Worm (Caenorhabditis elegans) whole organism, early embryonic: ENCODE measurements around the gene F13D12.5.

Experiments
- B0310.2 ChIP-seq: sonication (generic microtip); optimal IDR thresholded peaks from 2 replicates; lab custom pipeline; 2016; ENCODE audit warnings: mild to moderate bottlenecking, missing genetic modification characterization, missing compliant biosample characterization
- F13C5.2 ChIP-seq: sonication (generic microtip); optimal IDR thresholded peaks from 2 replicates; lab custom pipeline; 2017; ENCODE audit warnings: mild to moderate bottlenecking, missing genetic modification characterization, inconsistent platforms, missing compliant biosample characterization
- aly-1 ChIP-seq: sonication (generic microtip); optimal IDR thresholded peaks from 2 replicates; lab custom pipeline; 2016; ENCODE audit warnings: missing genetic modification characterization, missing compliant biosample characterization
- ama-1 ChIP-seq: fragments of 150-350 bp; optimal IDR thresholded peaks from 2 replicates; lab custom pipeline; 2014
- ceh-13 ChIP-seq: fragments of 200-800 bp; sonication (Bioruptor generic); optimal IDR thresholded peaks from 2 replicates; lab custom pipeline; 2018; ENCODE audit warnings: mild to moderate bottlenecking, missing genetic modification characterization, missing compliant biosample characterization
- ceh-36 ChIP-seq: sonication (generic microtip); optimal IDR thresholded peaks from 2 replicates; lab custom pipeline; 2016; ENCODE audit warnings: missing genetic modification characterization, inconsistent platforms, missing compliant biosample characterization
- ets-7 ChIP-seq: sonication (generic microtip); optimal IDR thresholded peaks from 2 replicates; lab custom pipeline; 2016; ENCODE audit warnings: missing genotype, missing genetic modification characterization, missing compliant biosample characterization
- flt-1 ChIP-seq: fragments of 200-800 bp; sonication (Bioruptor generic); IDR thresholded peaks from 2 replicates; pipeline ENCODE4 v1.3.6; 2022; ENCODE audit warnings: missing genetic modification characterization, missing compliant biosample characterization
- hmbx-1 ChIP-seq: sonication (generic microtip); optimal IDR thresholded peaks from 2 replicates; lab custom pipeline; 2016; ENCODE audit warnings: mild to moderate bottlenecking, missing genetic modification characterization, missing compliant biosample characterization
- hmg-4 ChIP-seq: fragments of 200-800 bp; sonication (Bioruptor generic); optimal IDR thresholded peaks from 2 replicates; lab custom pipeline; 2018; ENCODE audit warnings: mild to moderate bottlenecking, missing genetic modification characterization, missing compliant biosample characterization
- hnd-1 ChIP-seq: sonication (generic microtip); optimal IDR thresholded peaks from 2 replicates; lab custom pipeline; 2016; ENCODE audit warnings: missing genetic modification characterization, missing compliant biosample characterization
- pes-1 ChIP-seq: fragments of 200-800 bp; sonication (Bioruptor generic); IDR thresholded peaks from 2 replicates; pipeline ENCODE4 v1.3.6; 2022; ENCODE audit warnings: missing genetic modification reagents, missing genetic modification characterization, missing compliant biosample characterization
- scrt-1 ChIP-seq: fragments of 200-800 bp; sonication (Bioruptor generic); IDR thresholded peaks from 2 replicates; pipeline ENCODE4 v1.3.6; 2022; ENCODE audit warnings: missing genetic modification characterization, missing compliant biosample characterization
- sea-1 ChIP-seq: fragments of 200-800 bp; sonication (Bioruptor generic); conservative IDR thresholded peaks from 2 replicates; pipeline ENCODE4 v1.3.6; 2022; ENCODE audit warnings: missing genetic modification characterization, missing compliant biosample characterization
- tbx-11 ChIP-seq: fragments of 200-800 bp; sonication (Bioruptor generic); IDR thresholded peaks from 2 replicates; pipeline ENCODE4 v1.3.6; 2022; ENCODE audit warnings: missing genetic modification characterization, missing compliant biosample characterization
- tbx-37 ChIP-seq: fragments of 200-800 bp; sonication (Bioruptor generic); conservative IDR thresholded peaks from 2 replicates; pipeline ENCODE4 v1.3.6; 2022; ENCODE audit warnings: missing genetic modification reagents, missing genetic modification characterization, missing compliant biosample characterization
- tra-4 ChIP-seq: sonication (generic microtip); optimal IDR thresholded peaks from 2 replicates; lab custom pipeline; 2017; ENCODE audit warnings: missing genetic modification characterization, missing compliant biosample characterization

F13D12.5 gene

DNA sequence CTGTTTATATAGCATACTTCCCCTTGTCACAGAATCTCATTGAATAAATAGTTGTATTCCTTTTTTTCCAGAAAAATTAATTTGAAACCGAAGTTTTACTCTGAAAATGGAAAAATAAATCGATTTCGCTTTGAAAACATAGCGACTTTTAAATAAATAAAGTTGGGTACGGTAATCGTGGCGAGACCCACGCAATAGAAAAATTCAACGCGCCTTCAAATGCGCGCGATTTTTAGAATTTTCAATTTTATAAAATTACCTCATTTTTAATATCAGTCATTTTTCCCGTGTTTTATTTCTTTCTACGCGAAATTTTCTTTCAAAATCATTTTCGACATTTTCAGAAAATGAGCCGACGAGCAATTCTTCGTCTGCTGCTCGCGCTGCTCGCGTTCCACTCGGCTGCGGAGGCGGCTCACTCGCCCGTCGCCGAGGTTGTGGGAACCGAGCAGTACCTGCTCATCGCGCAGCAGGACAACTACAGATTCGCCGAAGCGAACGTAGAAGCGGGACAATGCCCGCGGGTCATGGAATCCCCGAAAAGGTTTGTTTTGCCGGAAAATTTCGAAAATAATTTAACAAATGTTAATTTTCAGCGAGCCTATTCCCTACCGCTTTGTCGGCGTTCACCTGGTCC is at the start of gene F13D12.5:
Gene F13D12.5, plus strand, starts transcription at position 345 of the 637 bp plus-strand sequence.
- TF ChIP-seq hnd-1 (tag; lab: Kevin White, UChicago) (no peak), tra-4 (peak; percentile 1)

ce11 chrII:11680220-11680619 is 46.4 kb upstream of the F13D12.5 start:
- TF ChIP-seq ets-7: no peak
- no peak for TF ChIP-seq hnd-1 (tag; lab: Kevin White, UChicago)
- no peak for TF ChIP-seq aly-1 (tag; lab: Kevin White, UChicago)
- no peak for TF ChIP-seq tbx-37 (GFP tag; lab: Robert Waterston, UW)
- no peak for TF ChIP-seq sea-1 (GFP tag; lab: Robert Waterston, UW)
- no peak for TF ChIP-seq ama-1 (lab: Kevin White, UChicago)
- TF ChIP-seq flt-1 (GFP tag; lab: Robert Waterston, UW): no peak
- TF ChIP-seq tbx-11 (GFP tag; lab: Robert Waterston, UW): no peak
- TF ChIP-seq tra-4: no peak
- TF ChIP-seq scrt-1 (GFP tag; lab: Robert Waterston, UW): no peak
- no peak for TF ChIP-seq B0310.2 (tag; lab: Kevin White, UChicago)
- no peak for TF ChIP-seq hmg-4
- no peak for TF ChIP-seq ceh-36
- TF ChIP-seq F13C5.2 (tag; lab: Kevin White, UChicago): no peak
- no peak for TF ChIP-seq ceh-13 (GFP tag; lab: Kevin White, UChicago)

DNA sequence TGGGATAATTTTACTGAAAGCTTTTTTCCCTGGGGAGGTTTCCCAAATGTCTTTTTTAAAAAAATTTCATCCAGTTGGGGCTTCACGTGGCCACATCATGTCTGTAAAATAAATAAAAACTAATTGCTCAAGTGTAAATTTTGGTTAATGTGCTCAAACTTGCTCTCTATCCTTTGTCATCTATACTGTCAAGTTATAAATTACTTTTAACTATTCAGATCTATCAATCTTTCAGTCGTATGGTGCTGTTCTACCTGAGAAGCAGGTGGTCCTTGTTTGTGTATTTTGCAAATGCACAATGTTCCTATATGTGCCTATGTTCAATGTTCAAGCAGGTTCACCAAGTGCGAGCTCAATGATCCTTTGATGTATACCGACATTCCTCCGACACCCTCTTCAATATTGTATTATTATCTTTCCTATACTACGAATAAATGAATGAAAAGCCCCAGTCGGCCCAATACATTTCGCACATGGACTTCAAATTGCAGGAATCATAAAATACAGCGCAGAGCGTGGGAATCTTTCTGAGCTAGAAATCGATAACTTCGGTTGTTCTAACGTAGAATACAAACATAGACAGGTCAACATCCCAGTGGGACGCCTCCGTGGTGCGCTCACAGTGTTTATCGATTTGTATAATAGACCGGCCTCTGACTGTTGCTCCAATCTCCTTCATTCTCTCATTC is 45.3 kb upstream of the F13D12.5 start, which contains the start of the genes sfxn-1.4 and C47D12.4:
Gene sfxn-1.4, minus strand, starts transcription at position 101 of the 689 bp plus-strand sequence.
Gene C47D12.4, plus strand, starts transcription at position 639 of the 689 bp plus-strand sequence.
- no peak for TF ChIP-seq ama-1 (lab: Kevin White, UChicago)
- no peak for TF ChIP-seq pes-1 (GFP tag; lab: Robert Waterston, UW)

- TF ChIP-seq scrt-1 (GFP tag; lab: Robert Waterston, UW) (no peak), hmbx-1 (tag; lab: Kevin White, UChicago) (no peak), sea-1 (GFP tag; lab: Robert Waterston, UW) (no peak), ceh-13 (GFP tag; lab: Kevin White, UChicago) (no peak), ama-1 (lab: Kevin White, UChicago) (no peak), flt-1 (GFP tag; lab: Robert Waterston, UW) (no peak), tra-4 (no peak), ceh-36 (no peak), ets-7 (no peak), tbx-11 (GFP tag; lab: Robert Waterston, UW) (no peak), pes-1 (GFP tag; lab: Robert Waterston, UW) (no peak), hmg-4 (no peak), aly-1 (tag; lab: Kevin White, UChicago) (no peak), hnd-1 (tag; lab: Kevin White, UChicago) (no peak), tbx-37 (GFP tag; lab: Robert Waterston, UW) (no peak), F13C5.2 (tag; lab: Kevin White, UChicago) (no peak), B0310.2 (tag; lab: Kevin White, UChicago) (no peak)
Measured at ce11 chrII:11685177-11685576, 41.4 kb upstream of the F13D12.5 start, which contains the start of gene C47D12.5. TSS of gene C47D12.5 (minus strand) at chrII:11685277.

ce11 chrII:11688011-11688410 is 38.6 kb upstream of the F13D12.5 start:
- no peak for TF ChIP-seq aly-1 (tag; lab: Kevin White, UChicago)
- no peak for TF ChIP-seq pes-1 (GFP tag; lab: Robert Waterston, UW)
- TF ChIP-seq ama-1 (lab: Kevin White, UChicago): no peak
- no peak for TF ChIP-seq ets-7
- TF ChIP-seq B0310.2 (tag; lab: Kevin White, UChicago): no peak
- no peak for TF ChIP-seq scrt-1 (GFP tag; lab: Robert Waterston, UW)
- TF ChIP-seq hnd-1 (tag; lab: Kevin White, UChicago): no peak
- no peak for TF ChIP-seq tbx-37 (GFP tag; lab: Robert Waterston, UW)
- TF ChIP-seq ceh-13 (GFP tag; lab: Kevin White, UChicago): no peak
- no peak for TF ChIP-seq F13C5.2 (tag; lab: Kevin White, UChicago)
- TF ChIP-seq sea-1 (GFP tag; lab: Robert Waterston, UW): no peak
- TF ChIP-seq hmbx-1 (tag; lab: Kevin White, UChicago): no peak
- TF ChIP-seq flt-1 (GFP tag; lab: Robert Waterston, UW): no peak
- no peak for TF ChIP-seq tbx-11 (GFP tag; lab: Robert Waterston, UW)
- no peak for TF ChIP-seq tra-4
- no peak for TF ChIP-seq ceh-36
- TF ChIP-seq hmg-4: no peak

ce11 chrII:11688643-11689042 is 38.0 kb upstream of the F13D12.5 start, which contains the start of gene kel-1:
TSS of gene kel-1 (plus strand) at chrII:11688943.
- no peak for TF ChIP-seq hmg-4
- no peak for TF ChIP-seq ceh-13 (GFP tag; lab: Kevin White, UChicago)
- TF ChIP-seq pes-1 (GFP tag; lab: Robert Waterston, UW): no peak
- no peak for TF ChIP-seq hnd-1 (tag; lab: Kevin White, UChicago)
- no peak for TF ChIP-seq tbx-11 (GFP tag; lab: Robert Waterston, UW)
- TF ChIP-seq tra-4: no peak
- TF ChIP-seq hmbx-1 (tag; lab: Kevin White, UChicago): no peak
- no peak for TF ChIP-seq ets-7
- no peak for TF ChIP-seq ama-1 (lab: Kevin White, UChicago)
- no peak for TF ChIP-seq flt-1 (GFP tag; lab: Robert Waterston, UW)
- no peak for TF ChIP-seq scrt-1 (GFP tag; lab: Robert Waterston, UW)
- no peak for TF ChIP-seq F13C5.2 (tag; lab: Kevin White, UChicago)
- no peak for TF ChIP-seq sea-1 (GFP tag; lab: Robert Waterston, UW)
- no peak for TF ChIP-seq tbx-37 (GFP tag; lab: Robert Waterston, UW)
- no peak for TF ChIP-seq aly-1 (tag; lab: Kevin White, UChicago)
- no peak for TF ChIP-seq ceh-36
- TF ChIP-seq B0310.2 (tag; lab: Kevin White, UChicago): no peak
